Worm (Caenorhabditis elegans) whole organism, L2 larva: ENCODE data around the gene C13G3.1.

ENCODE experiments used
- mab-5 ChIP-seq: fragments of 150-350 bp; optimal IDR thresholded peaks from 2 replicates; lab custom pipeline; 2014; ENCODE audit warnings: missing biosample characterization, missing genetic modification characterization
- nhr-129 ChIP-seq: fragments of 150-350 bp; optimal IDR thresholded peaks from 2 replicates; lab custom pipeline; 2014; ENCODE audit warnings: missing biosample characterization, missing genetic modification characterization
- nhr-77 ChIP-seq: fragments of 150-350 bp; optimal IDR thresholded peaks from 2 replicates; lab custom pipeline; 2014; ENCODE audit warnings: missing biosample characterization, missing genetic modification characterization
- unc-39 ChIP-seq: fragments of 150-350 bp; optimal IDR thresholded peaks from 2 replicates; lab custom pipeline; 2014; ENCODE audit warnings: missing biosample characterization, missing genetic modification characterization
- ztf-11 ChIP-seq: sonication (generic microtip); optimal IDR thresholded peaks from 2 replicates; lab custom pipeline; 2017; ENCODE audit warnings: missing biosample characterization, missing genetic modification characterization

- TF ChIP-seq nhr-129 (tag; lab: Kevin White, UChicago) (no peak), nhr-77 (tag; lab: Kevin White, UChicago) (no peak), mab-5 (tag; lab: Kevin White, UChicago) (no peak), unc-39 (tag; lab: Kevin White, UChicago) (no peak), ztf-11 (no peak)
Measured at ce11 chrV:11009124-11009524, 3.1 kb downstream of the C13G3.1 start.
